Worm (Caenorhabditis elegans) whole organism, L2 larva: ENCODE data around the gene ZK688.10.

Experiments used
- R02D3.7 ChIP-seq: fragments of 150-350 bp; optimal IDR thresholded peaks from 2 replicates; lab custom pipeline; 2014; ENCODE audit warnings: missing biosample characterization, missing genetic modification characterization
- alr-1 ChIP-seq: fragments of 150-350 bp; optimal IDR thresholded peaks from 2 replicates; lab custom pipeline; 2014; ENCODE audit warnings: missing biosample characterization, missing genetic modification characterization
- crh-2 ChIP-seq: sonication (generic microtip); optimal IDR thresholded peaks from 2 replicates; lab custom pipeline; 2017; ENCODE audit warnings: missing biosample characterization, missing genetic modification characterization
- lin-13 ChIP-seq: fragments of 150-350 bp; optimal IDR thresholded peaks from 2 replicates; lab custom pipeline; 2014; ENCODE audit warnings: missing biosample characterization, missing genetic modification reagents, missing genetic modification characterization
- lin-39 ChIP-seq: fragments of 150-350 bp; optimal IDR thresholded peaks from 2 replicates; lab custom pipeline; 2014; ENCODE audit warnings: missing biosample characterization, missing genetic modification reagents, missing genetic modification characterization
- lsy-2 ChIP-seq, 2 experiments: fragments of 150-350 bp in 1 of 2; sonication (generic microtip) in 1 of 2; optimal IDR thresholded peaks; 2 replicates each; lab custom pipeline; 2014 to 2017; ENCODE audit warnings: missing biosample characterization in 2 of 2, missing genetic modification characterization in 2 of 2
- nhr-237 ChIP-seq: fragments of 150-350 bp; optimal IDR thresholded peaks from 2 replicates; lab custom pipeline; 2014; ENCODE audit warnings: missing biosample characterization, missing genetic modification characterization
- nhr-77 ChIP-seq: fragments of 150-350 bp; optimal IDR thresholded peaks from 2 replicates; lab custom pipeline; 2014; ENCODE audit warnings: missing biosample characterization, missing genetic modification characterization
- sma-9 ChIP-seq, 2 experiments: fragments of 150-350 bp in 1 of 2; sonication (generic microtip) in 1 of 2; optimal IDR thresholded peaks; 2 replicates each; lab custom pipeline; 2014 to 2016; ENCODE audit warnings: missing genetic modification characterization in 2 of 2, mild to moderate bottlenecking in 1 of 2, missing biosample characterization in 1 of 2, missing compliant biosample characterization in 1 of 2, missing genetic modification reagents in 1 of 2, moderate library complexity in 1 of 2
- snpc-4 ChIP-seq: fragments of 150-350 bp; optimal IDR thresholded peaks from 2 replicates; lab custom pipeline; 2014; ENCODE audit warnings: missing biosample characterization, missing genetic modification characterization
- unc-55 ChIP-seq: fragments of 150-350 bp; sonication (generic microtip); optimal IDR thresholded peaks from 3 replicates; lab custom pipeline; 2014; ENCODE audit warnings: missing biosample characterization, missing genetic modification reagents, missing genetic modification characterization
- unc-62 ChIP-seq: fragments of 150-350 bp; optimal IDR thresholded peaks from 2 replicates; lab custom pipeline; 2014; ENCODE audit warnings: missing biosample characterization, missing genetic modification reagents, missing genetic modification characterization
- zag-1 ChIP-seq: fragments of 150-350 bp; optimal IDR thresholded peaks from 2 replicates; lab custom pipeline; 2014; ENCODE audit warnings: missing biosample characterization, missing genetic modification characterization
- ztf-11 ChIP-seq: sonication (generic microtip); optimal IDR thresholded peaks from 2 replicates; lab custom pipeline; 2017; ENCODE audit warnings: missing biosample characterization, missing genetic modification characterization

DNA sequence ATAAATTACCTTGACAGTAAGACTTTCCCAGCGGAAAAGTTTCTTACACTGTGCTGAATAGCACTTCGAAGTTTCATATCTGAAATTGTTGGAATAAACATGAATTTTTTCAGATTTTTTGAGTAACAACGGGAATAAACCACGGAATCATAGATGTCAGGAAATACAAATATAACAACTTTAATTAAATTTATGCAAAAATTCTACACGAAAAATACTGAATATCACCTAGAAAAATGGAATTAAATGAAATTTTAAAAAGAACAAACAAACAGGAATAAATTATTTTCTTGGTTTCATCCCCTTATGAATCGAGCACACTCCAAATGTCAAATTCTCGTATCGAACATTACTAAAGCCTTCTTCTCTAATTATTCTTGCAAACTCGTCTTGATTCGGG is 39.7 kb downstream of the ZK688.10 start, which contains the start of gene tag-307:
- TF ChIP-seq unc-62 (no peak), sma-9 (GFP tag; optimal IDR thresholded peaks at IDR 0.05; lab: Kevin White, UChicago) (no peak), sma-9 (tag; optimal IDR thresholded peaks at IDR 0.05; lab: Kevin White, UChicago) (no peak), unc-55 (GFP tag; lab: Kevin White, UChicago) (no peak), ztf-11 (tag; lab: Kevin White, UChicago) (no peak), lin-39 (tag; lab: Kevin White, UChicago) (no peak), zag-1 (tag; lab: Kevin White, UChicago) (no peak), lin-13 (GFP tag; lab: Kevin White, UChicago) (no peak), nhr-237 (tag; lab: Kevin White, UChicago) (no peak), R02D3.7 (no peak), alr-1 (tag; lab: Kevin White, UChicago) (no peak), snpc-4 (tag; lab: Kevin White, UChicago) (no peak), crh-2 (no peak), lsy-2 (tag; optimal IDR thresholded peaks at IDR 0.05; lab: Kevin White, UChicago) (no peak), nhr-77 (tag; lab: Kevin White, UChicago) (no peak)
